Worm (Caenorhabditis elegans) whole organism, mixed stage, embryonic: ENCODE data around the gene srlf-14.

Experiments
- ceh-39 ChIP-seq: fragments of 150-350 bp; optimal IDR thresholded peaks from 2 replicates; lab custom pipeline; 2014; ENCODE audit warnings: missing biosample characterization, missing genetic modification characterization
- elt-1 ChIP-seq: sonication (generic microtip); optimal IDR thresholded peaks from 2 replicates; lab custom pipeline; 2017; ENCODE audit warnings: missing genetic modification characterization, mild to moderate bottlenecking, missing compliant biosample characterization, antibody characterized with exemption, moderate library complexity, borderline replicate concordance; ENCODE audit not compliant: insufficient read depth
- mab-5 ChIP-seq: fragments of 150-350 bp; optimal IDR thresholded peaks from 2 replicates; lab custom pipeline; 2014; ENCODE audit warnings: missing biosample characterization, missing genetic modification characterization
- pha-4 ChIP-seq: fragments of 150-350 bp; optimal IDR thresholded peaks from 2 replicates; lab custom pipeline; 2018; ENCODE audit warnings: missing biosample characterization, missing genetic modification reagents, missing genetic modification characterization
- snpc-4 ChIP-seq: fragments of 150-350 bp; optimal IDR thresholded peaks from 2 replicates; lab custom pipeline; 2014; ENCODE audit warnings: missing biosample characterization, missing genetic modification characterization
- unc-62 ChIP-seq: fragments of 150-350 bp; optimal IDR thresholded peaks from 2 replicates; lab custom pipeline; 2014; ENCODE audit warnings: missing biosample characterization, missing genetic modification reagents, missing genetic modification characterization

ce11 chrIV:10934786-10935185, 40.6 kb upstream of the srlf-14 start:
- no peak for TF ChIP-seq pha-4
- no peak for TF ChIP-seq snpc-4 (tag; lab: Kevin White, UChicago)
- no peak for TF ChIP-seq unc-62 (GFP tag; lab: Kevin White, UChicago)
- TF ChIP-seq mab-5 (tag; lab: Kevin White, UChicago), result no peak
- no peak for TF ChIP-seq elt-1 (tag; lab: Kevin White, UChicago)
- TF ChIP-seq ceh-39 (tag; lab: Kevin White, UChicago), result no peak
